Worm (Caenorhabditis elegans): Measurements from ENCODE around the gene fzy-1.

DNA sequence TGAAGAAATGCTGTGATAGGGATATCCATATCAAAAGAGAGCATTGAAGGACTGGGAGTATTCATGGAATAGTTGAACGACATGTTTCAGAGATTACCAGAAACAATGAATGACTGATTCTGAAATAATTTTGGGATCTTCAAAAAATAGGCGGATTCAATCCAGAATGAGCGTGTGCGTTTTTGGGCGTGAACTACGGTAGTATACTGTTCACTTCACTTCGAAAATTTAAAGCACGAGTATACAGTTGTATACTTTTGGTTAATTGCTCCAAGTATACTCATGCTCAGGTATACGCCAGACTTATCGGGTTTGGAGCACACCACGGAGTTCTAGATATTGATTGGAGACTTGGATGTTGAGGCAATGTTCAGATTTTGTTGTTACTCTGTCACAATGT, 24.7 kb downstream of the fzy-1 start, which contains the start of gene tbx-35:
- TF ChIP-seq him-1 (tag; optimal IDR thresholded peaks at IDR 0.05) = no peak
- no peak for TF ChIP-seq W03F9.2 (tag; optimal IDR thresholded peaks at IDR 0.05)
